Fruit fly (Drosophila melanogaster) whole organism, embryonic: ENCODE data around the gene Mocs1.

ENCODE experiments used
- Aef1 ChIP-seq: fragments of 200-800 bp; sonication (Bioruptor generic); IDR thresholded peaks from 3 replicates; pipeline ENCODE4 v1.3.6; 2022; ENCODE audit warnings: missing biosample characterization, missing genetic modification characterization
- Blimp-1 ChIP-seq: fragments of 200-800 bp; sonication (Bioruptor generic); optimal IDR thresholded peaks from 3 replicates; lab custom pipeline; 2018; ENCODE audit warnings: missing biosample characterization, missing genetic modification characterization, mild to moderate bottlenecking, moderate library complexity, missing genetic modification reagents
- CG10147 ChIP-seq: fragments of 200-800 bp; sonication (Bioruptor generic); optimal IDR thresholded peaks from 2 replicates; lab custom pipeline; 2019; ENCODE audit warnings: missing biosample characterization, mild to moderate bottlenecking, missing genetic modification characterization, moderate library complexity
- CG10321 ChIP-seq: fragments of 200-800 bp; sonication (Bioruptor generic); IDR thresholded peaks from 2 replicates; pipeline ENCODE4 v1.3.6; 2022; ENCODE audit warnings: missing biosample characterization, missing genetic modification characterization
- CG10979 ChIP-seq: fragments of 200-800 bp; sonication (Bioruptor generic); optimal IDR thresholded peaks from 2 replicates; lab custom pipeline; 2018; ENCODE audit warnings: missing biosample characterization, mild to moderate bottlenecking, missing genetic modification characterization, moderate library complexity
- CG11696 ChIP-seq: fragments of 200-800 bp; sonication (Bioruptor generic); IDR thresholded peaks from 2 replicates; pipeline ENCODE4 v1.3.6; 2022; ENCODE audit warnings: missing biosample characterization, missing genetic modification characterization
- CG12391 ChIP-seq: fragments of 200-800 bp; sonication (Bioruptor generic); optimal IDR thresholded peaks from 3 replicates; lab custom pipeline; 2018; ENCODE audit warnings: missing biosample characterization, mild to moderate bottlenecking, missing genetic modification characterization, moderate library complexity
- CG13624 ChIP-seq: fragments of 200-800 bp; sonication (Bioruptor generic); optimal IDR thresholded peaks from 2 replicates; lab custom pipeline; 2016; ENCODE audit warnings: missing biosample characterization, missing genetic modification characterization
- CG15479 ChIP-seq: fragments of 200-800 bp; sonication (Bioruptor generic); optimal IDR thresholded peaks from 3 replicates; lab custom pipeline; 2019; ENCODE audit warnings: missing biosample characterization, mild to moderate bottlenecking, missing genetic modification characterization, moderate library complexity
- CG18011 ChIP-seq: fragments of 200-800 bp; sonication (Bioruptor generic); optimal IDR thresholded peaks from 2 replicates; lab custom pipeline; 2017; ENCODE audit warnings: missing biosample characterization, missing genetic modification characterization, mild to moderate bottlenecking, moderate library complexity, missing genotype
- CG2129 ChIP-seq: fragments of 200-800 bp; sonication (Bioruptor generic); IDR thresholded peaks from 2 replicates; pipeline ENCODE4 v1.3.6; 2022; ENCODE audit warnings: missing biosample characterization, missing genetic modification characterization; ENCODE audit not compliant: partially characterized antibody
- CG2199 ChIP-seq: fragments of 200-800 bp; sonication (Bioruptor generic); IDR thresholded peaks from 3 replicates; pipeline ENCODE4 v1.3.6; 2022; ENCODE audit warnings: missing biosample characterization, missing genetic modification characterization
- CG31365 ChIP-seq: fragments of 200-800 bp; sonication (Bioruptor generic); optimal IDR thresholded peaks from 2 replicates; lab custom pipeline; 2018; ENCODE audit warnings: missing biosample characterization, mild to moderate bottlenecking, missing genetic modification characterization
- CG32767 ChIP-seq: fragments of 200-800 bp; sonication (Bioruptor generic); IDR thresholded peaks from 2 replicates; pipeline ENCODE4 v1.3.6; 2022; ENCODE audit warnings: missing biosample characterization, missing genetic modification characterization
- CG3995 ChIP-seq: fragments of 200-800 bp; sonication (Bioruptor generic); optimal IDR thresholded peaks from 3 replicates; lab custom pipeline; 2016; ENCODE audit warnings: missing biosample characterization, missing genetic modification characterization
- CG43689 ChIP-seq: fragments of 200-800 bp; sonication (Bioruptor generic); IDR thresholded peaks from 2 replicates; pipeline ENCODE4 v1.3.6; 2022; ENCODE audit warnings: missing biosample characterization, missing genetic modification characterization
- CG4424 ChIP-seq: fragments of 200-800 bp; sonication (Bioruptor generic); optimal IDR thresholded peaks from 3 replicates; lab custom pipeline; 2016; ENCODE audit warnings: missing biosample characterization, missing genetic modification characterization
- CG8388 ChIP-seq: fragments of 200-800 bp; sonication (Bioruptor generic); optimal IDR thresholded peaks from 2 replicates; lab custom pipeline; 2019; ENCODE audit warnings: missing biosample characterization, mild to moderate bottlenecking, missing genetic modification characterization, moderate library complexity
- CG8924 ChIP-seq: fragments of 200-800 bp; optimal IDR thresholded peaks from 3 replicates; lab custom pipeline; 2019; ENCODE audit warnings: missing biosample characterization, mild to moderate bottlenecking, missing genetic modification characterization, moderate library complexity
- CHES-1-like ChIP-seq: fragments of 200-800 bp; sonication (Bioruptor generic); optimal IDR thresholded peaks from 2 replicates; lab custom pipeline; 2016; ENCODE audit warnings: missing biosample characterization, missing genetic modification characterization
- CTCF ChIP-seq: fragments of 200-800 bp; sonication (Bioruptor generic); optimal IDR thresholded peaks from 2 replicates; lab custom pipeline; 2017; ENCODE audit warnings: missing biosample characterization, mild to moderate bottlenecking, missing genetic modification characterization, moderate library complexity
- Dbx ChIP-seq: fragments of 200-800 bp; sonication (Bioruptor generic); IDR thresholded peaks from 3 replicates; pipeline ENCODE4 v1.3.6; 2022; ENCODE audit warnings: missing biosample characterization, missing genetic modification characterization
- Dll ChIP-seq: fragments of 200-800 bp; sonication (Bioruptor generic); IDR thresholded peaks from 4 replicates; pipeline ENCODE4 v1.3.6; 2022; ENCODE audit warnings: missing biosample characterization, missing genetic modification characterization; ENCODE audit not compliant: partially characterized antibody
- Dp ChIP-seq: fragments of 200-800 bp; sonication (Bioruptor generic); optimal IDR thresholded peaks from 2 replicates; lab custom pipeline; 2018; ENCODE audit warnings: missing biosample characterization, mild to moderate bottlenecking, missing genetic modification characterization, moderate library complexity
- Fer2 ChIP-seq: fragments of 200-800 bp; sonication (Bioruptor generic); optimal IDR thresholded peaks from 2 replicates; lab custom pipeline; 2018; ENCODE audit warnings: missing biosample characterization, mild to moderate bottlenecking, missing genetic modification characterization, moderate library complexity
- Gsc ChIP-seq: fragments of 200-800 bp; sonication (Bioruptor generic); IDR thresholded peaks from 2 replicates; pipeline ENCODE4 v1.3.6; 2022; ENCODE audit warnings: missing biosample characterization, missing genetic modification characterization
- Hand ChIP-seq: fragments of 200-800 bp; sonication (Bioruptor generic); optimal IDR thresholded peaks from 2 replicates; lab custom pipeline; 2017; ENCODE audit warnings: mild to moderate bottlenecking, missing biosample characterization, missing genetic modification reagents, missing genetic modification characterization
- HmgZ ChIP-seq: fragments of 200-800 bp; sonication (Bioruptor generic); optimal IDR thresholded peaks from 2 replicates; lab custom pipeline; 2018; ENCODE audit warnings: missing biosample characterization, mild to moderate bottlenecking, missing genetic modification characterization
- Hr3 ChIP-seq: fragments of 200-800 bp; sonication (Bioruptor generic); optimal IDR thresholded peaks from 3 replicates; lab custom pipeline; 2016; ENCODE audit warnings: missing biosample characterization, missing genetic modification characterization
- Hr51 ChIP-seq, 2 experiments: fragments of 200-800 bp; sonication (Bioruptor generic); optimal IDR thresholded peaks; 2 replicates in 1 of 2; 3 replicates in 1 of 2; lab custom pipeline; 2016 to 2018; ENCODE audit warnings: missing biosample characterization in 2 of 2, missing genetic modification characterization in 2 of 2, mild to moderate bottlenecking in 1 of 2, moderate library complexity in 1 of 2
- Mrtf ChIP-seq: fragments of 200-800 bp; sonication (Bioruptor generic); IDR thresholded peaks from 3 replicates; pipeline ENCODE4 v1.3.6; 2022; ENCODE audit warnings: missing biosample characterization, missing genetic modification characterization
- Pdp1 ChIP-seq, 2 experiments: fragments of 200-800 bp; sonication (Bioruptor generic); optimal IDR thresholded peaks; 3 replicates each; lab custom pipeline; 2016; ENCODE audit warnings: missing biosample characterization in 2 of 2, missing genetic modification characterization in 2 of 2, mild to moderate bottlenecking in 1 of 2, moderate library complexity in 1 of 2
- Poxn ChIP-seq: fragments of 200-800 bp; sonication (Bioruptor generic); IDR thresholded peaks from 2 replicates; pipeline ENCODE4 v1.3.6; 2022; ENCODE audit warnings: missing biosample characterization, missing genetic modification characterization
- abd-A ChIP-seq: fragments of 200-800 bp; sonication (Bioruptor generic); optimal IDR thresholded peaks from 3 replicates; lab custom pipeline; 2019; ENCODE audit warnings: missing biosample characterization, mild to moderate bottlenecking, missing genetic modification characterization, moderate library complexity
- bbx ChIP-seq: fragments of 200-800 bp; sonication (Bioruptor generic); IDR thresholded peaks from 2 replicates; pipeline ENCODE4 v1.3.6; 2022; ENCODE audit warnings: missing biosample characterization, missing genetic modification characterization; ENCODE audit not compliant: partially characterized antibody
- da ChIP-seq: fragments of 200-800 bp; sonication (Bioruptor generic); optimal IDR thresholded peaks from 2 replicates; lab custom pipeline; 2016; ENCODE audit warnings: missing biosample characterization, missing genetic modification characterization
- dysf ChIP-seq: fragments of 200-800 bp; sonication (Bioruptor generic); IDR thresholded peaks from 3 replicates; pipeline ENCODE4 v1.3.6; 2022; ENCODE audit warnings: missing biosample characterization, missing genetic modification characterization
- inv ChIP-seq: fragments of 200-800 bp; sonication (Bioruptor generic); IDR thresholded peaks from 2 replicates; pipeline ENCODE4 v1.3.6; 2022; ENCODE audit warnings: missing biosample characterization, missing genetic modification characterization; ENCODE audit not compliant: partially characterized antibody
- jumu ChIP-seq: fragments of 200-800 bp; sonication (Bioruptor generic); optimal IDR thresholded peaks from 3 replicates; lab custom pipeline; 2016; ENCODE audit warnings: missing biosample characterization, missing genetic modification characterization
- knrl ChIP-seq: fragments of 200-800 bp; sonication (Bioruptor generic); IDR thresholded peaks from 3 replicates; pipeline ENCODE4 v1.3.6; 2022; ENCODE audit warnings: missing biosample characterization, missing genetic modification characterization; ENCODE audit not compliant: partially characterized antibody
- luna ChIP-seq: fragments of 200-800 bp; sonication (Bioruptor generic); optimal IDR thresholded peaks from 2 replicates; lab custom pipeline; 2016; ENCODE audit warnings: missing biosample characterization, missing genetic modification characterization
- nau ChIP-seq: fragments of 200-800 bp; sonication (Bioruptor generic); optimal IDR thresholded peaks from 3 replicates; lab custom pipeline; 2017; ENCODE audit warnings: missing biosample characterization, mild to moderate bottlenecking, missing genetic modification characterization, missing genetic modification reagents
- nmo ChIP-seq: fragments of 200-800 bp; sonication (Bioruptor generic); optimal IDR thresholded peaks from 2 replicates; lab custom pipeline; 2018; ENCODE audit warnings: missing biosample characterization, mild to moderate bottlenecking, missing genetic modification characterization, moderate library complexity
- phol ChIP-seq: fragments of 200-800 bp; sonication (Bioruptor generic); optimal IDR thresholded peaks from 3 replicates; lab custom pipeline; 2018; ENCODE audit warnings: missing biosample characterization, mild to moderate bottlenecking, missing genetic modification characterization, moderate library complexity
- ranshi ChIP-seq: fragments of 200-800 bp; sonication (Bioruptor generic); IDR thresholded peaks from 2 replicates; pipeline ENCODE4 v1.3.6; 2022; ENCODE audit warnings: missing biosample characterization, missing genetic modification characterization
- ro ChIP-seq: fragments of 200-800 bp; sonication (Bioruptor generic); IDR thresholded peaks from 2 replicates; pipeline ENCODE4 v1.3.6; 2022; ENCODE audit warnings: missing biosample characterization, missing genetic modification characterization
- row ChIP-seq: fragments of 200-800 bp; sonication (Bioruptor generic); IDR thresholded peaks from 3 replicates; pipeline ENCODE4 v1.3.6; 2022; ENCODE audit warnings: missing biosample characterization, missing genetic modification characterization
- stc ChIP-seq: fragments of 200-800 bp; sonication (Bioruptor generic); IDR thresholded peaks from 2 replicates; pipeline ENCODE4 v1.3.6; 2022; ENCODE audit warnings: missing biosample characterization, missing genetic modification characterization
- zfh1 ChIP-seq: fragments of 200-800 bp; sonication (Bioruptor generic); IDR thresholded peaks from 3 replicates; pipeline ENCODE4 v1.3.6; 2022; ENCODE audit warnings: missing biosample characterization, missing genetic modification characterization

Mocs1 gene

dm6 chr3L:11084557-11085231 lies 14.4 kb downstream of the Mocs1 start (continued):
- peak; percentile 95 for TF ChIP-seq stc (GFP tag; lab: Robert Waterston, UW)
- peak; percentile 37 for TF ChIP-seq luna (GFP tag; lab: Kevin White, UChicago)
- TF ChIP-seq nau = no peak
- no peak for TF ChIP-seq abd-A (tag; lab: Kevin White, UChicago)
- peak; percentile 95 to 97 for TF ChIP-seq Pdp1 (GFP tag; optimal IDR thresholded peaks at IDR 0.05; lab: Kevin White, UChicago)
- TF ChIP-seq Gsc (GFP tag; lab: Robert Waterston, UW) = peak; percentile 74
- peak; percentile 97 for TF ChIP-seq dysf (GFP tag; lab: Robert Waterston, UW)
- TF ChIP-seq CTCF (GFP tag; lab: Kevin White, UChicago) = peak; percentile 69
- peak; percentile 99 for TF ChIP-seq CG10979 (tag; lab: Kevin White, UChicago)
- TF ChIP-seq zfh1 (GFP tag; lab: Robert Waterston, UW) = peak; percentile 98
- peak; percentile 87 for TF ChIP-seq CG11696 (GFP tag; lab: Robert Waterston, UW)
- TF ChIP-seq CG10147 (GFP tag; lab: Kevin White, UChicago) = peak; percentile 95
- peak; percentile 98 for TF ChIP-seq CG4424 (GFP tag; lab: Kevin White, UChicago)
- TF ChIP-seq HmgZ (tag; lab: Kevin White, UChicago) = peak; percentile 94
- peak; percentile 98 for TF ChIP-seq nmo
- TF ChIP-seq Fer2 (tag; lab: Kevin White, UChicago) = peak; percentile 58
- TF ChIP-seq CG43689 (GFP tag; lab: Robert Waterston, UW) = peak; percentile 89
- TF ChIP-seq CG15479 (GFP tag; lab: Kevin White, UChicago) = peak; percentile 69
- TF ChIP-seq inv = no peak
- TF ChIP-seq Aef1 (GFP tag; lab: Robert Waterston, UW) = peak; percentile 94
- peak; percentile 12 for TF ChIP-seq Dp (GFP tag; lab: Kevin White, UChicago)
- TF ChIP-seq CG32767 (GFP tag; lab: Robert Waterston, UW) = peak; percentile 97
- peak; percentile 97 for TF ChIP-seq row (GFP tag; lab: Robert Waterston, UW)
- no peak for TF ChIP-seq bbx (GFP tag; lab: Robert Waterston, UW)
- peak; percentile 81 for TF ChIP-seq CG10321 (GFP tag; lab: Robert Waterston, UW)
- TF ChIP-seq CG13624 (GFP tag; lab: Kevin White, UChicago) = peak; percentile 96
- peak; percentile 97 for TF ChIP-seq CG8924 (tag; lab: Kevin White, UChicago)
- TF ChIP-seq Hr3 (GFP tag; lab: Kevin White, UChicago) = peak; percentile 94
- peak; percentile 93 to 97 for TF ChIP-seq Hr51 (GFP tag; optimal IDR thresholded peaks at IDR 0.05; lab: Kevin White, UChicago)
- TF ChIP-seq CG3995 (GFP tag; lab: Kevin White, UChicago) = peak; percentile 46
- TF ChIP-seq knrl (GFP tag; lab: Robert Waterston, UW) = no peak
- TF ChIP-seq CG2129 (GFP tag; lab: Robert Waterston, UW) = no peak
- TF ChIP-seq Dbx (GFP tag; lab: Robert Waterston, UW) = peak; percentile 82; the same call in 2 of the 3 replicates
- TF ChIP-seq CG12391 (tag; lab: Kevin White, UChicago) = peak; percentile 98
- TF ChIP-seq phol = peak; percentile 95
- peak; percentile 97 for TF ChIP-seq CG2199 (GFP tag; lab: Robert Waterston, UW)
- TF ChIP-seq Hand (GFP tag; lab: Kevin White, UChicago) = peak; percentile 85
- TF ChIP-seq CG31365 (tag; lab: Kevin White, UChicago) = peak; percentile 76
- peak; percentile 96 for TF ChIP-seq ranshi (GFP tag; lab: Robert Waterston, UW)
- TF ChIP-seq da (GFP tag; lab: Kevin White, UChicago) = peak; percentile 93
- TF ChIP-seq jumu (GFP tag; lab: Kevin White, UChicago) = peak; percentile 95
- TF ChIP-seq ro (GFP tag; lab: Robert Waterston, UW) = peak; percentile 86
- TF ChIP-seq CG8388 (GFP tag; lab: Kevin White, UChicago) = peak; percentile 97
- peak; percentile 93 for TF ChIP-seq Mrtf (GFP tag; lab: Robert Waterston, UW)
- TF ChIP-seq CG18011 (GFP tag; lab: Kevin White, UChicago) = peak; percentile 77
- TF ChIP-seq Dll (GFP tag; lab: Robert Waterston, UW) = no peak
- peak; percentile 53; the same call in 1 of the 2 replicates for TF ChIP-seq Poxn (GFP tag; lab: Robert Waterston, UW)
- peak; percentile 97 for TF ChIP-seq CHES-1-like (GFP tag; lab: Kevin White, UChicago)
- TF ChIP-seq Blimp-1 = peak; percentile 95
